Fruit fly (Drosophila melanogaster) whole organism: ENCODE data around the gene Jhbp1.

Experiments
- CG8478 ChIP-seq: fragments of >200 bp; optimal IDR thresholded peaks from 2 replicates; lab custom pipeline; 2018; ENCODE audit warnings: inconsistent platforms
- Dll ChIP-seq: fragments of >200 bp; optimal IDR thresholded peaks from 2 replicates; lab custom pipeline; 2017
- EcR ChIP-seq, 2 experiments: fragments of >200 bp; optimal IDR thresholded peaks; 2 replicates each; lab custom pipeline; 2017; ENCODE audit warnings: missing biosample characterization in 2 of 2, missing genetic modification characterization in 2 of 2, missing genetic modification reagents in 2 of 2
- pan ChIP-seq: fragments of >200 bp; optimal IDR thresholded peaks from 2 replicates; lab custom pipeline; 2017
- psq ChIP-seq: fragments of >200 bp; optimal IDR thresholded peaks from 2 replicates; lab custom pipeline; 2017
- usp ChIP-seq: fragments of >200 bp; optimal IDR thresholded peaks from 2 replicates; lab custom pipeline; 2017; ENCODE audit warnings: missing biosample characterization, missing genetic modification characterization, mixed read lengths

DNA sequence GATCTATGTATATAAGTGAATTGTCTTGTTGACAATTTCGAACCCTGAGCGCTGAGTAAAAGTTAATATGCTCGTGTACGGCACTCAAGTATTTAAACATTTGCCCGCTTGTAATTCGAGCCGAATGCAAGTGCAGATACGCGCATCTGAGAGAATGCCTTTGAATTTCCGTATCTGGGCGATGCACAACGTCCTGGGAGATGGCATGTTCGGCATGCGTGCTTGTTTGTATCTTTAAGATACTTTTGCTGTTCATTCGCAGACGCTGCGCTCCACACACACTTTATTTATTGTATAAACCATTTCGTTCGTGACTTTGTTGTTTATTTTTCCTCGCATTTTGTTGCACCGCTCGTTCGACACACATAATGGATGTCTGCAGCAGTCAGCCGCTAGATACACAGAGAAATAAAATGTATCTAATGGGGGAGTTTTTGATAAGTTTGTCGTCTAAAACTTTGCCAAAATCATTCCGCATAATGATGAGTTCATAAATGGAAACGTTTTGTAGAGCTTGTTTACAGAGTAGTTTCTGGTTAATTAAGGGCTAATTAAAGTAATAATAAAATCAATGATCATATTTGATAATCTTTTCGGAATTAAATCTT, 8.6 kb downstream of the Jhbp1 start:
- no peak for TF ChIP-seq CG8478 (lab: Kevin White, UChicago)
- TF ChIP-seq psq: no peak
- no peak for TF ChIP-seq Dll (lab: Kevin White, UChicago)
- no peak for TF ChIP-seq pan (lab: Kevin White, UChicago)
- TF ChIP-seq EcR (GFP tag; optimal IDR thresholded peaks at IDR 0.05; lab: Kevin White, UChicago): no peak
- no peak for TF ChIP-seq usp (GFP tag; lab: Kevin White, UChicago)
